Fruit fly (Drosophila melanogaster) whole organism, embryonic: Measurements from ENCODE around the gene Swip-1.

Experiments used
- BEAF-32 ChIP-seq: fragments of 200-800 bp; sonication (Bioruptor generic); optimal IDR thresholded peaks from 3 replicates; lab custom pipeline; 2017; ENCODE audit warnings: missing biosample characterization, missing genetic modification characterization, mild to moderate bottlenecking, moderate library complexity, missing genetic modification reagents
- Bgb ChIP-seq: fragments of 200-800 bp; sonication (Bioruptor generic); IDR thresholded peaks from 2 replicates; pipeline ENCODE4 v1.3.6; 2022; ENCODE audit warnings: missing biosample characterization, missing genetic modification characterization; ENCODE audit not compliant: partially characterized antibody
- BtbVII ChIP-seq: fragments of 200-800 bp; sonication (Bioruptor generic); optimal IDR thresholded peaks from 3 replicates; lab custom pipeline; 2017; ENCODE audit warnings: missing biosample characterization, mild to moderate bottlenecking, missing genetic modification characterization
- CG11093 ChIP-seq: fragments of 200-800 bp; sonication (Bioruptor generic); IDR thresholded peaks from 3 replicates; pipeline ENCODE4 v1.3.6; 2022; ENCODE audit warnings: missing biosample characterization, missing genetic modification characterization
- CG11723 ChIP-seq: fragments of 200-800 bp; sonication (Bioruptor generic); optimal IDR thresholded peaks from 2 replicates; lab custom pipeline; 2017; ENCODE audit warnings: missing biosample characterization, mild to moderate bottlenecking, missing genetic modification characterization
- CG12942 ChIP-seq: fragments of 200-800 bp; sonication (Bioruptor generic); optimal IDR thresholded peaks from 3 replicates; lab custom pipeline; 2016; ENCODE audit warnings: missing biosample characterization, missing genetic modification characterization
- CG13775 ChIP-seq: fragments of 200-800 bp; sonication (Bioruptor generic); optimal IDR thresholded peaks from 3 replicates; lab custom pipeline; 2017; ENCODE audit warnings: missing biosample characterization, mild to moderate bottlenecking, missing genetic modification characterization
- CG14710 ChIP-seq: fragments of 200-800 bp; sonication (Bioruptor generic); optimal IDR thresholded peaks from 3 replicates; lab custom pipeline; 2019; ENCODE audit warnings: missing biosample characterization, mild to moderate bottlenecking, missing genetic modification characterization, moderate library complexity
- CG17385 ChIP-seq: fragments of 200-800 bp; sonication (Bioruptor generic); optimal IDR thresholded peaks from 3 replicates; lab custom pipeline; 2018; ENCODE audit warnings: missing biosample characterization, mild to moderate bottlenecking, missing genetic modification characterization
- CG2199 ChIP-seq: fragments of 200-800 bp; sonication (Bioruptor generic); IDR thresholded peaks from 3 replicates; pipeline ENCODE4 v1.3.6; 2022; ENCODE audit warnings: missing biosample characterization, missing genetic modification characterization
- CG2712 ChIP-seq: fragments of 200-800 bp; optimal IDR thresholded peaks from 3 replicates; lab custom pipeline; 2019; ENCODE audit warnings: missing biosample characterization, mild to moderate bottlenecking, missing genetic modification characterization, moderate library complexity
- CG3407 ChIP-seq: fragments of 200-800 bp; sonication (Bioruptor generic); optimal IDR thresholded peaks from 2 replicates; lab custom pipeline; 2018; ENCODE audit warnings: missing biosample characterization, mild to moderate bottlenecking, missing genetic modification characterization
- CG3847 ChIP-seq: fragments of 200-800 bp; sonication (Bioruptor generic); IDR thresholded peaks from 2 replicates; pipeline ENCODE4 v1.3.6; 2022; ENCODE audit warnings: missing biosample characterization, missing genetic modification characterization
- CG4328 ChIP-seq: fragments of 200-800 bp; sonication (Bioruptor generic); optimal IDR thresholded peaks from 3 replicates; lab custom pipeline; 2017; ENCODE audit warnings: missing biosample characterization, missing genetic modification reagents, missing genetic modification characterization
- CG5180 ChIP-seq: fragments of 200-800 bp; sonication (Bioruptor generic); optimal IDR thresholded peaks from 3 replicates; lab custom pipeline; 2017; ENCODE audit warnings: missing biosample characterization, missing genetic modification characterization, mild to moderate bottlenecking, moderate library complexity, missing genetic modification reagents
- CG7357 ChIP-seq: fragments of 200-800 bp; sonication (Bioruptor generic); IDR thresholded peaks from 3 replicates; pipeline ENCODE4 v1.3.6; 2022; ENCODE audit warnings: missing biosample characterization, missing genetic modification characterization
- CG8388 ChIP-seq: fragments of 200-800 bp; sonication (Bioruptor generic); optimal IDR thresholded peaks from 2 replicates; lab custom pipeline; 2019; ENCODE audit warnings: missing biosample characterization, mild to moderate bottlenecking, missing genetic modification characterization, moderate library complexity
- CG9215 ChIP-seq: fragments of 200-800 bp; sonication (Bioruptor generic); IDR thresholded peaks from 2 replicates; pipeline ENCODE4 v1.3.6; 2022; ENCODE audit warnings: missing biosample characterization, missing genetic modification characterization
- CG9876 ChIP-seq: fragments of 200-800 bp; sonication (Bioruptor generic); optimal IDR thresholded peaks from 2 replicates; lab custom pipeline; 2016; ENCODE audit warnings: missing biosample characterization, missing genetic modification characterization
- CG9932 ChIP-seq: fragments of 200-800 bp; sonication (Bioruptor generic); IDR thresholded peaks from 2 replicates; pipeline ENCODE4 v1.3.6; 2022; ENCODE audit warnings: missing biosample characterization, missing genetic modification characterization
- Ets65A ChIP-seq: fragments of 200-800 bp; sonication (Bioruptor generic); peaks from one replicate; lab custom pipeline; 2016; ENCODE audit warnings: missing biosample characterization, missing genetic modification characterization
- HHEX ChIP-seq: fragments of 200-800 bp; sonication (Bioruptor generic); optimal IDR thresholded peaks from 3 replicates; lab custom pipeline; 2017; ENCODE audit warnings: missing biosample characterization, mild to moderate bottlenecking, missing genetic modification characterization, missing genetic modification reagents
- Hr39 ChIP-seq: fragments of >200 bp; optimal IDR thresholded peaks from 2 replicates; lab custom pipeline; 2017
- Kr ChIP-seq: fragments of 200-800 bp; sonication (Bioruptor generic); optimal IDR thresholded peaks from 2 replicates; lab custom pipeline; 2017; ENCODE audit warnings: missing biosample characterization, mild to moderate bottlenecking, missing genetic modification characterization
- NFAT ChIP-seq: fragments of 200-800 bp; sonication (Bioruptor generic); IDR thresholded peaks from 2 replicates; pipeline ENCODE4 v1.3.6; 2022; ENCODE audit warnings: missing biosample characterization, missing genetic modification characterization
- NK7.1 ChIP-seq: fragments of 200-800 bp; sonication (Bioruptor generic); optimal IDR thresholded peaks from 3 replicates; lab custom pipeline; 2016; ENCODE audit warnings: missing biosample characterization, missing genetic modification characterization
- Opbp ChIP-seq: fragments of 200-800 bp; sonication (Bioruptor generic); IDR thresholded peaks from 3 replicates; pipeline ENCODE4 v1.3.6; 2022; ENCODE audit warnings: missing biosample characterization, missing genetic modification characterization; ENCODE audit not compliant: partially characterized antibody
- Side ChIP-seq: fragments of 200-800 bp; sonication (Bioruptor generic); optimal IDR thresholded peaks from 2 replicates; lab custom pipeline; 2016; ENCODE audit warnings: missing biosample characterization, missing genetic modification characterization
- al ChIP-seq: fragments of 200-800 bp; sonication (Bioruptor generic); IDR thresholded peaks from 2 replicates; pipeline ENCODE4 v1.3.6; 2022; ENCODE audit warnings: missing biosample characterization, missing genetic modification characterization
- ap ChIP-seq: fragments of 200-800 bp; sonication (Bioruptor generic); IDR thresholded peaks from 2 replicates; pipeline ENCODE4 v1.3.6; 2022; ENCODE audit warnings: missing biosample characterization, missing genetic modification characterization
- bcd ChIP-seq: fragments of 200-800 bp; sonication (Bioruptor generic); optimal IDR thresholded peaks from 2 replicates; lab custom pipeline; 2017; ENCODE audit warnings: missing biosample characterization, mild to moderate bottlenecking, missing genetic modification characterization
- cad ChIP-seq: fragments of >200 bp; optimal IDR thresholded peaks from 2 replicates; lab custom pipeline; 2017; ENCODE audit warnings: missing biosample characterization, missing genetic modification characterization
- dpn ChIP-seq, 2 experiments: fragments of 200-800 bp; sonication (Bioruptor generic); optimal IDR thresholded peaks; 3 replicates each; lab custom pipeline; 2016; ENCODE audit warnings: missing biosample characterization in 2 of 2, missing genetic modification characterization in 2 of 2
- esg ChIP-seq: fragments of 200-800 bp; sonication (Bioruptor generic); conservative IDR thresholded peaks from 2 replicates; pipeline ENCODE4 v1.3.6; 2022; ENCODE audit warnings: missing biosample characterization, missing genetic modification characterization
- eyg ChIP-seq: fragments of 200-800 bp; sonication (Bioruptor generic); optimal IDR thresholded peaks from 3 replicates; lab custom pipeline; 2016; ENCODE audit warnings: missing biosample characterization, missing genetic modification characterization
- grn ChIP-seq: fragments of 200-800 bp; sonication (Bioruptor generic); optimal IDR thresholded peaks from 3 replicates; lab custom pipeline; 2017; ENCODE audit warnings: missing biosample characterization, missing genetic modification characterization
- hth ChIP-seq: fragments of >200 bp; optimal IDR thresholded peaks from 2 replicates; lab custom pipeline; 2017; ENCODE audit warnings: inconsistent platforms
- inv ChIP-seq: fragments of 200-800 bp; sonication (Bioruptor generic); IDR thresholded peaks from 2 replicates; pipeline ENCODE4 v1.3.6; 2022; ENCODE audit warnings: missing biosample characterization, missing genetic modification characterization; ENCODE audit not compliant: partially characterized antibody
- nom ChIP-seq: fragments of 200-800 bp; sonication (Bioruptor generic); optimal IDR thresholded peaks from 2 replicates; lab custom pipeline; 2017; ENCODE audit warnings: missing biosample characterization, missing genetic modification characterization, mild to moderate bottlenecking, moderate library complexity, missing genetic modification reagents
- pb ChIP-seq: fragments of 200-800 bp; sonication (Bioruptor generic); optimal IDR thresholded peaks from 3 replicates; lab custom pipeline; 2016; ENCODE audit warnings: missing biosample characterization, missing genetic modification characterization
- pros ChIP-seq: fragments of 200-800 bp; sonication (Bioruptor generic); optimal IDR thresholded peaks from 3 replicates; lab custom pipeline; 2019; ENCODE audit warnings: missing biosample characterization, mild to moderate bottlenecking, missing genetic modification characterization, moderate library complexity
- schlank ChIP-seq: fragments of 200-800 bp; sonication (Bioruptor generic); optimal IDR thresholded peaks from 2 replicates; lab custom pipeline; 2018; ENCODE audit warnings: missing biosample characterization, mild to moderate bottlenecking, missing genetic modification characterization
- sd ChIP-seq: fragments of 200-800 bp; sonication (Bioruptor generic); optimal IDR thresholded peaks from 3 replicates; lab custom pipeline; 2018; ENCODE audit warnings: missing biosample characterization, mild to moderate bottlenecking, missing genetic modification characterization, moderate library complexity
- sob ChIP-seq: fragments of 200-800 bp; sonication (Bioruptor generic); IDR thresholded peaks from 2 replicates; pipeline ENCODE4 v1.3.6; 2022; ENCODE audit warnings: missing biosample characterization, missing genetic modification characterization
- sqz ChIP-seq: fragments of 200-800 bp; sonication (Bioruptor generic); optimal IDR thresholded peaks from 3 replicates; lab custom pipeline; 2018; ENCODE audit warnings: missing biosample characterization, mild to moderate bottlenecking, missing genetic modification characterization
- ssp ChIP-seq: fragments of 200-800 bp; sonication (Bioruptor generic); IDR thresholded peaks from 2 replicates; pipeline ENCODE4 v1.3.6; 2022; ENCODE audit warnings: missing biosample characterization, missing genetic modification characterization
- stwl ChIP-seq: fragments of 200-800 bp; sonication (Bioruptor generic); optimal IDR thresholded peaks from 3 replicates; lab custom pipeline; 2018; ENCODE audit warnings: missing biosample characterization, mild to moderate bottlenecking, missing genetic modification characterization, moderate library complexity
- unpg ChIP-seq: fragments of 200-800 bp; sonication (Bioruptor generic); optimal IDR thresholded peaks from 3 replicates; lab custom pipeline; 2018; ENCODE audit warnings: missing biosample characterization, mild to moderate bottlenecking, missing genetic modification characterization, moderate library complexity
- zen ChIP-seq: fragments of 200-800 bp; sonication (Bioruptor generic); optimal IDR thresholded peaks from 3 replicates; lab custom pipeline; 2018; ENCODE audit warnings: missing biosample characterization, mild to moderate bottlenecking, missing genetic modification characterization, moderate library complexity

The Swip-1 gene

DNA sequence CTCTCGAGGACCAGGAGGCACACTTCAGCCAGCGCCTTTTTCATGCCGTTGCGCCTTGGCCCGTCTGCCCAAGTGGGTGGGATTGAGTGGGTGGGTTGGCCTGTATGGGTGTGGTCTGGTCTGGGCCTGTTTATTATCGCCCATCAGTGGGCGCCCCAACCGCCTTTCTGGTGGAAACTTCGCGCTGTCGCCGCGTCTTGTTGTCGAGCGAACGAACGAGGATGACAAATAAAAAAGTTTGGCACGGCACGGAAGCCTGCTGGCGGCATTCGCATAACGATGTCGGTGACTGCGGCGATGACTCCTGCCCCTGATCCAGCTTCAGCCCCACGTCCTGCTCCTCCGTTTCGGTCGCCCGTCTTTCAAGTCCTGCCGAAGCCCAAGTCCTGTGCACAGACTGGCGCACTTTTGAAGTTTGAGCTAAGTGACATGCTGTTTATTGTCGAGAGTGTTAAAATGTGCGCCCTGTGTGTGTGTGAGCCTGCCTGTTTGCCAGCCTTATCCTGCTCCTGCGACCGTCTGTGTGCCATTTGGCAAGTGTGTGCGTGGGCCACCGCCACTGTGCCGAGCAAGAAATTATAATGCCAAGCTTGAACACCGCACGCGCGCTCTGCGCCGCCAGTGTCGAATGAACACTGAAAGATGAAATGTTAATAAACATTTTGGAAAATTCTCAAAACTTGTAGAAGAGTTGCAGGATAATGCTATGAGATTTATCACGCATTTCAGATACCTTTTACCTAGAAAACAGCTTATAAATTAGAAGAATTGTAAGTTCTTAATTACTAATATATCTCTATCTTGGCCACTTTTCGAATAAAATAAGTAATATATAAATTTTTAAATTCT is 27.2 kb upstream of the Swip-1 start (continued):
- TF ChIP-seq pb (no peak), inv (GFP tag; lab: Robert Waterston, UW) (no peak), NK7.1 (no peak), unpg (GFP tag; lab: Kevin White, UChicago) (peak; percentile 74), pros (GFP tag; lab: Kevin White, UChicago) (no peak), Side (GFP tag; lab: Kevin White, UChicago) (no peak), Bgb (GFP tag; lab: Robert Waterston, UW) (no peak; the same call in 1 of the 2 replicates), Opbp (GFP tag; lab: Robert Waterston, UW) (no peak), CG14710 (tag; lab: Kevin White, UChicago) (peak; percentile 61), CG11093 (GFP tag; lab: Robert Waterston, UW) (0 out of 3 replicates have a peak, but pooled peaks have one; percentile 34), BEAF-32 (GFP tag; lab: Kevin White, UChicago) (no peak), dpn (GFP tag; optimal IDR thresholded peaks at IDR 0.05; lab: Kevin White, UChicago) (peak; percentile 29 to 37), CG4328 (GFP tag; lab: Kevin White, UChicago) (peak; percentile 73), nom (GFP tag; lab: Kevin White, UChicago) (peak; percentile 18), CG9215 (GFP tag; lab: Robert Waterston, UW) (0 out of 2 replicates have a peak, but pooled peaks have one; percentile 46), CG9876 (GFP tag; lab: Kevin White, UChicago) (no peak), Kr (GFP tag; lab: Kevin White, UChicago) (no peak), CG12942 (GFP tag; lab: Kevin White, UChicago) (peak; percentile 15), al (GFP tag; lab: Robert Waterston, UW) (0 out of 2 replicates have a peak, but pooled peaks have one; percentile 18), esg (peak; percentile 41; the same call in 1 of the 2 replicates), cad (GFP tag; lab: Kevin White, UChicago) (no peak), CG13775 (peak; percentile 68), NFAT (GFP tag; lab: Robert Waterston, UW) (0 out of 2 replicates have a peak, but pooled peaks have one; percentile 5), CG7357 (GFP tag; lab: Robert Waterston, UW) (peak; percentile 60; the same call in 1 of the 3 replicates), grn (GFP tag; lab: Kevin White, UChicago) (no peak), ap (GFP tag; lab: Robert Waterston, UW) (0 out of 2 replicates have a peak, but pooled peaks have one; percentile 24), eyg (GFP tag; lab: Kevin White, UChicago) (no peak), CG2712 (peak; percentile 79), CG5180 (peak; percentile 62), sd (no peak), Hr39 (lab: Kevin White, UChicago) (no peak), HHEX (GFP tag; lab: Kevin White, UChicago) (peak; percentile 73), bcd (peak; percentile 80), zen (peak; percentile 13), schlank (peak; percentile 24), CG2199 (GFP tag; lab: Robert Waterston, UW) (no peak), BtbVII (GFP tag; lab: Kevin White, UChicago) (peak; percentile 86), CG17385 (GFP tag; lab: Kevin White, UChicago) (peak; percentile 80), CG3847 (GFP tag; lab: Robert Waterston, UW) (peak; percentile 50; the same call in 1 of the 2 replicates), Ets65A (peak; percentile 41), ssp (GFP tag; lab: Robert Waterston, UW) (0 out of 2 replicates have a peak, but pooled peaks have one; percentile 11), sqz (GFP tag; lab: Kevin White, UChicago) (peak; percentile 58), hth (lab: Kevin White, UChicago) (no peak), stwl (tag; lab: Kevin White, UChicago) (no peak), CG8388 (GFP tag; lab: Kevin White, UChicago) (peak; percentile 59), CG11723 (GFP tag; lab: Kevin White, UChicago) (peak; percentile 62), sob (GFP tag; lab: Robert Waterston, UW) (peak; percentile 67), CG9932 (GFP tag; lab: Robert Waterston, UW) (peak; percentile 53), CG3407 (peak; percentile 17)
